Fruit fly (Drosophila melanogaster) whole organism, embryonic: ENCODE results near the gene bora.
A peak's percentile ranks its signal among the peaks of the same experiment; 100 is the strongest.

Experiments
- Awh ChIP-seq: fragments of 200-800 bp; sonication (Bioruptor generic); IDR thresholded peaks from 2 replicates; pipeline ENCODE4, ENCODE4 v1.3.6; 2022; ENCODE audit warnings: missing biosample characterization, missing genetic modification characterization
- B-H1 ChIP-seq: fragments of 200-800 bp; sonication (Bioruptor generic); IDR thresholded peaks from 3 replicates; pipeline ENCODE4 v1.3.6; 2022; ENCODE audit warnings: missing biosample characterization, missing genetic modification characterization
- B-H2 ChIP-seq: fragments of 200-800 bp; sonication (Bioruptor generic); optimal IDR thresholded peaks from 2 replicates; lab custom pipeline; 2018; ENCODE audit warnings: missing biosample characterization, mild to moderate bottlenecking, missing genetic modification characterization
- CG10462 ChIP-seq: fragments of 200-800 bp; sonication (Bioruptor generic); optimal IDR thresholded peaks from 2 replicates; lab custom pipeline; 2016; ENCODE audit warnings: missing biosample characterization, missing genetic modification characterization
- CG10959 ChIP-seq: fragments of 200-800 bp; sonication (Bioruptor generic); IDR thresholded peaks from 2 replicates; pipeline ENCODE4 v1.3.6; 2022; ENCODE audit warnings: missing biosample characterization, missing genetic modification characterization
- CG12219 ChIP-seq: fragments of 200-800 bp; sonication (Bioruptor generic); optimal IDR thresholded peaks from 3 replicates; lab custom pipeline; 2018; ENCODE audit warnings: missing biosample characterization, mild to moderate bottlenecking, missing genetic modification characterization
- CG13296 ChIP-seq: fragments of 200-800 bp; sonication (Bioruptor generic); optimal IDR thresholded peaks from 3 replicates; lab custom pipeline; 2018; ENCODE audit warnings: missing biosample characterization, mild to moderate bottlenecking, missing genetic modification characterization
- CG14667 ChIP-seq: fragments of 200-800 bp; sonication (Bioruptor generic); IDR thresholded peaks from 2 replicates; pipeline ENCODE4 v1.3.6; 2022; ENCODE audit warnings: missing biosample characterization, missing genetic modification characterization
- CG16815 ChIP-seq: fragments of 200-800 bp; sonication (Bioruptor generic); optimal IDR thresholded peaks from 3 replicates; lab custom pipeline; 2017; ENCODE audit warnings: missing biosample characterization, mild to moderate bottlenecking, missing genetic modification characterization
- CG16863 ChIP-seq: fragments of 200-800 bp; sonication (Bioruptor generic); optimal IDR thresholded peaks from 3 replicates; lab custom pipeline; 2016; ENCODE audit warnings: missing biosample characterization, missing genetic modification characterization
- CG17802 ChIP-seq: fragments of 200-800 bp; sonication (Bioruptor generic); optimal IDR thresholded peaks from 2 replicates; lab custom pipeline; 2018; ENCODE audit warnings: missing biosample characterization, mild to moderate bottlenecking, missing genetic modification characterization, moderate library complexity
- CG3065 ChIP-seq: fragments of 200-800 bp; sonication (Bioruptor generic); optimal IDR thresholded peaks from 2 replicates; lab custom pipeline; 2016; ENCODE audit warnings: missing biosample characterization, missing genetic modification characterization
- CG31441 ChIP-seq: fragments of 200-800 bp; sonication (Bioruptor generic); IDR thresholded peaks from 2 replicates; pipeline ENCODE4 v1.3.6; 2022; ENCODE audit warnings: missing biosample characterization, missing genetic modification characterization
- CG33213 ChIP-seq: fragments of 200-800 bp; sonication (Bioruptor generic); optimal IDR thresholded peaks from 3 replicates; lab custom pipeline; 2016; ENCODE audit warnings: missing biosample characterization, missing genetic modification characterization
- CG34376 ChIP-seq: fragments of 200-800 bp; sonication (Bioruptor generic); optimal IDR thresholded peaks from 2 replicates; lab custom pipeline; 2018; ENCODE audit warnings: missing biosample characterization, mild to moderate bottlenecking, missing genetic modification characterization
- CG3726 ChIP-seq: fragments of 200-800 bp; sonication (Bioruptor generic); IDR thresholded peaks from 3 replicates; pipeline ENCODE4, ENCODE4 v1.3.6; 2022; ENCODE audit warnings: missing biosample characterization, missing genetic modification characterization
- CG4282 ChIP-seq: fragments of 200-800 bp; sonication (Bioruptor generic); optimal IDR thresholded peaks from 2 replicates; lab custom pipeline; 2016; ENCODE audit warnings: missing biosample characterization, missing genetic modification characterization
- CG4328 ChIP-seq: fragments of 200-800 bp; sonication (Bioruptor generic); optimal IDR thresholded peaks from 3 replicates; lab custom pipeline; 2017; ENCODE audit warnings: missing biosample characterization, missing genetic modification reagents, missing genetic modification characterization
- CG6683 ChIP-seq: fragments of 200-800 bp; sonication (Bioruptor generic); optimal IDR thresholded peaks from 2 replicates; lab custom pipeline; 2017; ENCODE audit warnings: missing biosample characterization, mild to moderate bottlenecking, missing genetic modification characterization, missing genetic modification reagents
- CG8388 ChIP-seq: fragments of 200-800 bp; sonication (Bioruptor generic); optimal IDR thresholded peaks from 2 replicates; lab custom pipeline; 2019; ENCODE audit warnings: missing biosample characterization, mild to moderate bottlenecking, missing genetic modification characterization, moderate library complexity
- Camta ChIP-seq: fragments of 200-800 bp; sonication (Bioruptor generic); optimal IDR thresholded peaks from 2 replicates; lab custom pipeline; 2016; ENCODE audit warnings: missing biosample characterization, missing genetic modification characterization
- Fer3 ChIP-seq: fragments of 200-800 bp; sonication (Bioruptor generic); optimal IDR thresholded peaks from 2 replicates; lab custom pipeline; 2018; ENCODE audit warnings: missing biosample characterization, mild to moderate bottlenecking, missing genetic modification characterization, moderate library complexity
- HHEX ChIP-seq: fragments of 200-800 bp; sonication (Bioruptor generic); optimal IDR thresholded peaks from 3 replicates; lab custom pipeline; 2017; ENCODE audit warnings: missing biosample characterization, mild to moderate bottlenecking, missing genetic modification characterization, missing genetic modification reagents
- HLH4C ChIP-seq: fragments of 200-800 bp; sonication (Bioruptor generic); IDR thresholded peaks from 3 replicates; pipeline ENCODE4 v1.3.6; 2022; ENCODE audit warnings: missing biosample characterization, missing genetic modification characterization; ENCODE audit not compliant: partially characterized antibody
- Nf-YC ChIP-seq: fragments of 200-800 bp; optimal IDR thresholded peaks from 3 replicates; lab custom pipeline; 2019; ENCODE audit warnings: missing biosample characterization, mild to moderate bottlenecking, missing genetic modification characterization, moderate library complexity
- Six4 ChIP-seq: fragments of 200-800 bp; sonication (Bioruptor generic); optimal IDR thresholded peaks from 2 replicates; lab custom pipeline; 2016; ENCODE audit warnings: missing biosample characterization, missing genetic modification characterization
- TFAM ChIP-seq: fragments of 200-800 bp; sonication (Bioruptor generic); optimal IDR thresholded peaks from 2 replicates; lab custom pipeline; 2017; ENCODE audit warnings: missing biosample characterization, missing genetic modification characterization, inconsistent platforms
- Taf1 ChIP-seq: fragments of 200-800 bp; sonication (Bioruptor generic); IDR thresholded peaks from 2 replicates; pipeline ENCODE4 v1.3.6; 2022; ENCODE audit warnings: missing biosample characterization, missing genetic modification characterization
- btn ChIP-seq: fragments of 200-800 bp; sonication (Bioruptor generic); optimal IDR thresholded peaks from 2 replicates; lab custom pipeline; 2016; ENCODE audit warnings: missing biosample characterization, missing genetic modification characterization
- caup ChIP-seq: fragments of 200-800 bp; sonication (Bioruptor generic); optimal IDR thresholded peaks from 3 replicates; lab custom pipeline; 2017; ENCODE audit warnings: missing biosample characterization, mild to moderate bottlenecking, missing genetic modification characterization, moderate library complexity; ENCODE audit not compliant: severe bottlenecking
- chinmo ChIP-seq: fragments of 200-800 bp; sonication (Bioruptor generic); IDR thresholded peaks from 4 replicates; pipeline ENCODE4 v1.3.6; 2022; ENCODE audit warnings: missing biosample characterization, missing genetic modification characterization; ENCODE audit not compliant: partially characterized antibody
- danr ChIP-seq: fragments of 200-800 bp; sonication (Bioruptor generic); IDR thresholded peaks from 2 replicates; pipeline ENCODE4 v1.3.6; 2022; ENCODE audit warnings: missing biosample characterization, missing genetic modification characterization
- dysf ChIP-seq: fragments of 200-800 bp; sonication (Bioruptor generic); IDR thresholded peaks from 3 replicates; pipeline ENCODE4 v1.3.6; 2022; ENCODE audit warnings: missing biosample characterization, missing genetic modification characterization
- emc ChIP-seq: fragments of 200-800 bp; sonication (Bioruptor generic); optimal IDR thresholded peaks from 2 replicates; lab custom pipeline; 2016; ENCODE audit warnings: missing biosample characterization, missing genetic modification characterization
- fu2 ChIP-seq: fragments of 200-800 bp; sonication (Bioruptor generic); optimal IDR thresholded peaks from 2 replicates; lab custom pipeline; 2016; ENCODE audit warnings: missing biosample characterization, missing genetic modification characterization
- gce ChIP-seq: fragments of 200-800 bp; sonication (Bioruptor generic); IDR thresholded peaks from 3 replicates; pipeline ENCODE4 v1.3.6; 2022; ENCODE audit warnings: missing biosample characterization, missing genetic modification characterization
- gro ChIP-seq: fragments of 200-800 bp; sonication (Bioruptor generic); optimal IDR thresholded peaks from 2 replicates; lab custom pipeline; 2016; ENCODE audit warnings: missing biosample characterization, missing genetic modification characterization
- hb ChIP-seq: fragments of 200-800 bp; sonication (Bioruptor generic); IDR thresholded peaks from 3 replicates; pipeline ENCODE4 v1.3.6; 2022; ENCODE audit warnings: missing biosample characterization, missing genetic modification characterization; ENCODE audit not compliant: partially characterized antibody
- jumu ChIP-seq: fragments of 200-800 bp; sonication (Bioruptor generic); optimal IDR thresholded peaks from 3 replicates; lab custom pipeline; 2016; ENCODE audit warnings: missing biosample characterization, missing genetic modification characterization
- kay ChIP-seq: fragments of 200-800 bp; sonication (Bioruptor generic); optimal IDR thresholded peaks from 2 replicates; lab custom pipeline; 2016; ENCODE audit warnings: missing biosample characterization, missing genetic modification characterization
- ken ChIP-seq: fragments of 200-800 bp; sonication (Bioruptor generic); IDR thresholded peaks from 3 replicates; pipeline ENCODE4 v1.3.6; 2022; ENCODE audit warnings: missing biosample characterization, missing genetic modification characterization
- knrl ChIP-seq: fragments of 200-800 bp; sonication (Bioruptor generic); IDR thresholded peaks from 3 replicates; pipeline ENCODE4 v1.3.6; 2022; ENCODE audit warnings: missing biosample characterization, missing genetic modification characterization; ENCODE audit not compliant: partially characterized antibody
- luna ChIP-seq: fragments of 200-800 bp; sonication (Bioruptor generic); optimal IDR thresholded peaks from 2 replicates; lab custom pipeline; 2016; ENCODE audit warnings: missing biosample characterization, missing genetic modification characterization
- mirr ChIP-seq: fragments of 200-800 bp; sonication (Bioruptor generic); optimal IDR thresholded peaks from 3 replicates; lab custom pipeline; 2018; ENCODE audit warnings: missing biosample characterization, mild to moderate bottlenecking, missing genetic modification characterization
- nom ChIP-seq: fragments of 200-800 bp; sonication (Bioruptor generic); optimal IDR thresholded peaks from 2 replicates; lab custom pipeline; 2017; ENCODE audit warnings: missing biosample characterization, missing genetic modification characterization, mild to moderate bottlenecking, moderate library complexity, missing genetic modification reagents
- pros ChIP-seq: fragments of 200-800 bp; sonication (Bioruptor generic); optimal IDR thresholded peaks from 3 replicates; lab custom pipeline; 2019; ENCODE audit warnings: missing biosample characterization, mild to moderate bottlenecking, missing genetic modification characterization, moderate library complexity
- run ChIP-seq: fragments of 200-800 bp; sonication (Bioruptor generic); optimal IDR thresholded peaks from 3 replicates; lab custom pipeline; 2018; ENCODE audit warnings: missing biosample characterization, mild to moderate bottlenecking, missing genetic modification characterization
- sna ChIP-seq: fragments of 200-800 bp; sonication (Bioruptor generic); IDR thresholded peaks from 2 replicates; pipeline ENCODE4 v1.3.6; 2022; ENCODE audit warnings: missing biosample characterization, missing genetic modification characterization; ENCODE audit not compliant: partially characterized antibody
- sob ChIP-seq: fragments of 200-800 bp; sonication (Bioruptor generic); IDR thresholded peaks from 2 replicates; pipeline ENCODE4 v1.3.6; 2022; ENCODE audit warnings: missing biosample characterization, missing genetic modification characterization
- ssp ChIP-seq: fragments of 200-800 bp; sonication (Bioruptor generic); IDR thresholded peaks from 2 replicates; pipeline ENCODE4 v1.3.6; 2022; ENCODE audit warnings: missing biosample characterization, missing genetic modification characterization
- trh ChIP-seq: fragments of 200-800 bp; sonication (Bioruptor generic); optimal IDR thresholded peaks from 2 replicates; lab custom pipeline; 2016; ENCODE audit warnings: missing biosample characterization, missing genetic modification characterization
- tx ChIP-seq: fragments of 200-800 bp; sonication (Bioruptor generic); optimal IDR thresholded peaks from 2 replicates; lab custom pipeline; 2016; ENCODE audit warnings: missing biosample characterization, missing genetic modification characterization

The bora gene

dm6 chr3L:18672203-18672602 is 49.7 kb downstream of the bora start (continued):
- no peak for TF ChIP-seq luna (GFP tag; lab: Kevin White, UChicago)
- TF ChIP-seq knrl: 0 out of 3 replicates have a peak, but pooled peaks have one; percentile 17
- no peak for TF ChIP-seq chinmo (GFP tag; lab: Robert Waterston, UW)
- TF ChIP-seq Awh: no peak
- no peak for TF ChIP-seq CG17802 (tag; lab: Kevin White, UChicago)
- TF ChIP-seq gro: no peak
- no peak for TF ChIP-seq Nf-YC (tag; lab: Kevin White, UChicago)
- TF ChIP-seq btn (GFP tag; lab: Kevin White, UChicago): no peak
- no peak for TF ChIP-seq CG10959 (GFP tag; lab: Robert Waterston, UW)
- TF ChIP-seq gce: no peak
- no peak for TF ChIP-seq CG10462
- peak; percentile 14 for TF ChIP-seq CG33213 (GFP tag; lab: Kevin White, UChicago)
- TF ChIP-seq jumu: no peak
- no peak for TF ChIP-seq ken (GFP tag; lab: Robert Waterston, UW)
- TF ChIP-seq CG4282 (GFP tag; lab: Kevin White, UChicago): no peak
- TF ChIP-seq CG4328 (GFP tag; lab: Kevin White, UChicago): no peak
- TF ChIP-seq CG16815 (GFP tag; lab: Kevin White, UChicago): no peak
- no peak for TF ChIP-seq kay (GFP tag; lab: Kevin White, UChicago)
- TF ChIP-seq sna (GFP tag; lab: Robert Waterston, UW): no peak
- 0 out of 3 replicates have a peak, but pooled peaks have one; percentile 9 for TF ChIP-seq HLH4C (GFP tag; lab: Robert Waterston, UW)
- TF ChIP-seq B-H2 (GFP tag; lab: Kevin White, UChicago): no peak
- TF ChIP-seq CG8388 (GFP tag; lab: Kevin White, UChicago): no peak
- no peak for TF ChIP-seq CG13296 (GFP tag; lab: Kevin White, UChicago)
- no peak for TF ChIP-seq pros (GFP tag; lab: Kevin White, UChicago)
- no peak for TF ChIP-seq CG6683 (GFP tag; lab: Kevin White, UChicago)
- no peak for TF ChIP-seq TFAM (GFP tag; lab: Kevin White, UChicago)
- no peak for TF ChIP-seq trh (GFP tag; lab: Kevin White, UChicago)
- TF ChIP-seq B-H1 (GFP tag; lab: Robert Waterston, UW): no peak
- TF ChIP-seq CG12219 (GFP tag; lab: Kevin White, UChicago): no peak
- no peak for TF ChIP-seq ssp (GFP tag; lab: Robert Waterston, UW)
- TF ChIP-seq caup (GFP tag; lab: Kevin White, UChicago): peak; percentile 0
- TF ChIP-seq CG14667 (GFP tag; lab: Robert Waterston, UW): no peak
- peak; percentile 56 for TF ChIP-seq nom (GFP tag; lab: Kevin White, UChicago)
- no peak for TF ChIP-seq Taf1 (GFP tag; lab: Robert Waterston, UW)
- TF ChIP-seq mirr: peak; percentile 10
- 0 out of 3 replicates have a peak, but pooled peaks have one; percentile 7 for TF ChIP-seq CG3726 (GFP tag; lab: Robert Waterston, UW)
- TF ChIP-seq Fer3 (tag; lab: Kevin White, UChicago): peak; percentile 25
- no peak for TF ChIP-seq HHEX (GFP tag; lab: Kevin White, UChicago)
- no peak for TF ChIP-seq CG34376 (GFP tag; lab: Kevin White, UChicago)
- TF ChIP-seq hb: no peak
- no peak for TF ChIP-seq CG31441 (GFP tag; lab: Robert Waterston, UW)
- TF ChIP-seq fu2: no peak
- TF ChIP-seq run (tag; lab: Kevin White, UChicago): no peak
- TF ChIP-seq Camta: no peak
- peak; percentile 48; the same call in 1 of the 2 replicates for TF ChIP-seq sob (GFP tag; lab: Robert Waterston, UW)
- no peak for TF ChIP-seq emc (GFP tag; lab: Kevin White, UChicago)
- TF ChIP-seq tx (GFP tag; lab: Kevin White, UChicago): no peak
- peak; percentile 33; the same call in 1 of the 3 replicates for TF ChIP-seq dysf
- no peak for TF ChIP-seq CG3065 (GFP tag; lab: Kevin White, UChicago)
- no peak for TF ChIP-seq Six4
- TF ChIP-seq CG16863 (GFP tag; lab: Kevin White, UChicago): peak; percentile 15
- TF ChIP-seq danr (GFP tag; lab: Robert Waterston, UW): no peak
